Worm (Caenorhabditis elegans) whole organism, late embryonic: ENCODE results near the gene marc-1.

ENCODE experiments used
- eyg-1 ChIP-seq: sonication (generic microtip); optimal IDR thresholded peaks from 2 replicates; lab custom pipeline; 2016; ENCODE audit warnings: missing genotype, missing genetic modification characterization, missing compliant biosample characterization

The marc-1 gene

DNA sequence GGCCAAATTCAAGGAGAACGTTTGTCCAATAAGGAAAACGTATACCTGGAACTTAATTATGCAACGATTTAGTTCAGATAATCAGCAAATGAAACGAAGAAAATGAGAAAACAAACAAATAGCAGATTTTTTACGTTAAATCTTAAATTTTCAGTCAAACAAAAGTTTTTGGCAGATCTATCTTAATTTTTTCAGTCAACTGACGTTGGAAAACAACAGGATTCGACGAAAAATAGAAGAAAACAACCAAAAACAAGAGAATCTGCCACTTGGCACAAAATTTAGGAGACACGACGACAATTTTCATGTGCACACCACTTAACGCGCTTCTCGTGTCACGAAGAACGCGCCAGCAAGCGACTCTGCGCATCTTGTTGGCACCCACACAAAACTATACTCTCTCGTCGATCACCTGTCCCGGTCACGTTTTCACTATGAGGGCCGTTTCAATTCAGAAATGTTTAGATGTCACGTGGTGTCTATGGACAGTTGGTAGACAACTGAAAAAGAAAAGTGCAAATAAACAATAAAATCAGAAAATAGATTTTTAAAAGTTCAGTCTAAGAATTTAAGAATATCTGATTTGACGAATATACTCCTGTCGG is 50.3 kb downstream of the marc-1 start, which contains the start of gene ztf-7 (continued):
- no peak for TF ChIP-seq eyg-1 (tag; lab: Kevin White, UChicago)
